5 worm cellular contexts compared by ENCODE assay signal in the genomic region with DNA sequence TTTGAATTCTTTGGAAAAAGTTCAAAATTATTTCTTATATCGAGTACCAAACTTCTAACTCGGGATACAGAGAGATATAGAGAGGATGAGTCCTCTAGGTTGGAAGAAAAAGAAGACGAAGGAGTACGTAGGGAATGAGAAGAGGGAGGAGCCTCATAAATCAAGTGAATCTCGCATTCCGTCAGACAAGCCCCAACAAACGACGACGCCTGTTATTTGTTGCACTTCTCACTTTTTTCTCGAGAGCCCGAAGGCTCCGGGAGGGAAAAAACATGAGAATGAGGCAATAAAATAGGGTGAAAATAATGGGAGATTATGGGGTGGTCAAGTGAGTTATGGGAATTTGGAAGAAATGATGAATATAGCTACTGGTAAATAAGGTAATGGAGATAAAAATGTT.
A peak's percentile ranks its signal among the peaks of the same experiment; 100 is the strongest.
TF ChIP-seq lines count a peak whose summit lies in the region.

No protein-coding gene starts in this region.

TF ChIP-seq in whole organism, L1 larva, 84 proteins besides CTCF, POLR2A, EP300 and RAD21:
- TF ChIP-seq snu-23 (GFP tag; optimal IDR thresholded peaks at IDR 0.05; lab: Kevin White, UChicago) (peak; percentile 3), sup-37 (GFP tag; optimal IDR thresholded peaks at IDR 0.05; lab: Kevin White, UChicago) (no peak), hlh-4 (tag; optimal IDR thresholded peaks at IDR 0.05; lab: Kevin White, UChicago) (no peak), mab-9 (GFP tag; IDR thresholded peaks at IDR 0.05; lab: Robert Waterston, UW) (0 out of 2 replicates have a peak, but pooled peaks have one; percentile 46), dsc-1 (tag; optimal IDR thresholded peaks at IDR 0.05; lab: Kevin White, UChicago) (peak; percentile 5), pqm-1 (tag; optimal IDR thresholded peaks at IDR 0.05; lab: Kevin White, UChicago) (no peak), lin-14 (GFP tag; optimal IDR thresholded peaks at IDR 0.05; lab: Kevin White, UChicago) (peak; percentile 52), lsy-2 (tag; optimal IDR thresholded peaks at IDR 0.05; lab: Kevin White, UChicago) (peak in 1 of 2 experiments; percentile 23), nhr-71 (tag; optimal IDR thresholded peaks at IDR 0.05; lab: Kevin White, UChicago) (peak; percentile 38), rnt-1 (tag; optimal IDR thresholded peaks at IDR 0.05; lab: Kevin White, UChicago) (peak; percentile 69)

TF ChIP-seq in whole organism, L2 larva, 48 proteins besides CTCF, POLR2A, EP300 and RAD21:
- no peak for TF ChIP-seq nhr-77 (tag; optimal IDR thresholded peaks at IDR 0.05; lab: Kevin White, UChicago)
- TF ChIP-seq lsy-2 (tag; optimal IDR thresholded peaks at IDR 0.05; lab: Kevin White, UChicago) = peak in 1 of 2 experiments; percentile 21
- TF ChIP-seq unc-55 (GFP tag; optimal IDR thresholded peaks at IDR 0.05; lab: Kevin White, UChicago) = peak; percentile 23
- peak; percentile 23 for TF ChIP-seq sma-9 (GFP tag; optimal IDR thresholded peaks at IDR 0.05; lab: Kevin White, UChicago)
- TF ChIP-seq sma-9 (tag; optimal IDR thresholded peaks at IDR 0.05; lab: Kevin White, UChicago) = no peak
- TF ChIP-seq lin-39 (tag; optimal IDR thresholded peaks at IDR 0.05; lab: Kevin White, UChicago) = no peak
- TF ChIP-seq mab-5 (tag; optimal IDR thresholded peaks at IDR 0.05; lab: Kevin White, UChicago) = peak; percentile 93
- peak; percentile 25 for TF ChIP-seq nhr-129 (tag; optimal IDR thresholded peaks at IDR 0.05; lab: Kevin White, UChicago)
- TF ChIP-seq F13H6.1 (tag; optimal IDR thresholded peaks at IDR 0.05; lab: Kevin White, UChicago) = peak; percentile 1

TF ChIP-seq in whole organism, L3 larva, 47 proteins besides CTCF, POLR2A, EP300 and RAD21:
- TF ChIP-seq lin-39 (tag; optimal IDR thresholded peaks at IDR 0.05; lab: Kevin White, UChicago) (peak; percentile 86), ZK546.5 (tag; optimal IDR thresholded peaks at IDR 0.05; lab: Kevin White, UChicago) (no peak), egl-5 (tag; optimal IDR thresholded peaks at IDR 0.05; lab: Kevin White, UChicago) (peak; percentile 89), nfya-1 (tag; optimal IDR thresholded peaks at IDR 0.05; lab: Kevin White, UChicago; ENCODE audit: insufficient read depth) (peak; percentile 32)

TF ChIP-seq in whole organism, late embryonic, 69 proteins besides CTCF, POLR2A, EP300 and RAD21:
- TF ChIP-seq unc-55 (GFP tag; optimal IDR thresholded peaks at IDR 0.05; lab: Kevin White, UChicago) (peak; percentile 45), eyg-1 (tag; optimal IDR thresholded peaks at IDR 0.05; lab: Kevin White, UChicago) (no peak)

TF ChIP-seq in whole organism, mixed stage, embryonic, 35 proteins besides CTCF, POLR2A, EP300 and RAD21:
- TF ChIP-seq ceh-43 (GFP tag; optimal IDR thresholded peaks at IDR 0.05; lab: Kevin White, UChicago) (no peak), unc-120 (tag; optimal IDR thresholded peaks at IDR 0.05; lab: Kevin White, UChicago; ENCODE audit: poor library complexity, severe bottlenecking) (peak; percentile 10), hlh-1 (tag; optimal IDR thresholded peaks at IDR 0.05; lab: Kevin White, UChicago) (peak; percentile 31), mab-5 (tag; optimal IDR thresholded peaks at IDR 0.05; lab: Kevin White, UChicago) (peak; percentile 88), unc-62 (GFP tag; optimal IDR thresholded peaks at IDR 0.05; lab: Kevin White, UChicago) (peak; percentile 53)
TF ChIP-seq in whole organism, mixed stage, embryonic: peak in this region for 4.

Comparison
In these comparisons a context has a peak if more than half of its experiments do, and no peak if none do; other contexts are left out.
1. Of the 10 proteins assayed by ChIP-seq in both whole organism, L1 larva and whole organism, late embryonic: peak only in whole organism, L1 larva: rnt-1; only in whole organism, late embryonic: none; in both: none; in neither: 9.